Fruit fly (Drosophila melanogaster) whole organism, pupa: ENCODE results near the gene CG12715.

Experiments
- CG10348 ChIP-seq: fragments of 200-800 bp; sonication (Bioruptor generic); IDR thresholded peaks from 2 replicates; pipeline ENCODE4 v1.3.6; 2022; ENCODE audit warnings: missing biosample characterization, missing genetic modification characterization
- CG12605 ChIP-seq: fragments of 200-800 bp; sonication (Bioruptor generic); IDR thresholded peaks from 2 replicates; pipeline ENCODE4 v1.3.6; 2022; ENCODE audit warnings: missing biosample characterization, missing genetic modification characterization
- CG13204 ChIP-seq: fragments of 200-800 bp; sonication (Bioruptor generic); optimal IDR thresholded peaks from 2 replicates; lab custom pipeline; 2018; ENCODE audit warnings: missing biosample characterization, mild to moderate bottlenecking, missing genetic modification characterization, moderate library complexity
- CG14655 ChIP-seq: fragments of 200-800 bp; sonication (Bioruptor generic); optimal IDR thresholded peaks from 3 replicates; lab custom pipeline; 2017; ENCODE audit warnings: mild to moderate bottlenecking, missing biosample characterization, missing genetic modification reagents, missing genetic modification characterization
- CG15710 ChIP-seq: fragments of 200-800 bp; sonication (Bioruptor generic); optimal IDR thresholded peaks from 2 replicates; lab custom pipeline; 2018; ENCODE audit warnings: missing biosample characterization, mild to moderate bottlenecking, missing genetic modification characterization, moderate library complexity
- CG17806 ChIP-seq: fragments of 200-800 bp; sonication (Bioruptor generic); optimal IDR thresholded peaks from 2 replicates; lab custom pipeline; 2018; ENCODE audit warnings: missing biosample characterization, mild to moderate bottlenecking, missing genetic modification characterization, moderate library complexity
- CG32121 ChIP-seq: fragments of 200-800 bp; sonication (Bioruptor generic); IDR thresholded peaks from 2 replicates; pipeline ENCODE4 v1.3.6; 2022; ENCODE audit warnings: missing biosample characterization, missing genetic modification characterization
- CG34367 ChIP-seq: fragments of 200-800 bp; sonication (Bioruptor generic); optimal IDR thresholded peaks from 2 replicates; lab custom pipeline; 2018; ENCODE audit warnings: missing biosample characterization, mild to moderate bottlenecking, missing genetic modification characterization
- CG4496 ChIP-seq: fragments of 200-800 bp; sonication (Bioruptor generic); IDR thresholded peaks from 3 replicates; pipeline ENCODE4 v1.3.6; 2022; ENCODE audit warnings: missing biosample characterization, missing genetic modification characterization
- CG8159 ChIP-seq: fragments of 200-800 bp; sonication (Bioruptor generic); optimal IDR thresholded peaks from 3 replicates; lab custom pipeline; 2018; ENCODE audit warnings: missing biosample characterization, mild to moderate bottlenecking, missing genetic modification characterization, moderate library complexity
- CG8301 ChIP-seq: fragments of 200-800 bp; sonication (Bioruptor generic); optimal IDR thresholded peaks from 2 replicates; lab custom pipeline; 2018; ENCODE audit warnings: missing biosample characterization, mild to moderate bottlenecking, missing genetic modification characterization
- CG9948 ChIP-seq: fragments of 200-800 bp; sonication (Bioruptor generic); optimal IDR thresholded peaks from 2 replicates; lab custom pipeline; 2018; ENCODE audit warnings: missing biosample characterization, mild to moderate bottlenecking, missing genetic modification characterization, moderate library complexity
- D1 ChIP-seq: fragments of 200-800 bp; sonication (Bioruptor generic); optimal IDR thresholded peaks from 2 replicates; lab custom pipeline; 2018; ENCODE audit warnings: missing biosample characterization, mild to moderate bottlenecking, missing genetic modification characterization, moderate library complexity
- EcR ChIP-seq: fragments of 200-800 bp; sonication (Bioruptor generic); optimal IDR thresholded peaks from 3 replicates; lab custom pipeline; 2019; ENCODE audit warnings: missing biosample characterization, missing genetic modification characterization, mild to moderate bottlenecking, moderate library complexity, missing genetic modification reagents
- Ets98B ChIP-seq: fragments of 200-800 bp; sonication (Bioruptor generic); IDR thresholded peaks from 2 replicates; pipeline ENCODE4 v1.3.6; 2022; ENCODE audit warnings: missing biosample characterization, missing genetic modification characterization
- Pif1A ChIP-seq: fragments of 200-800 bp; sonication (Bioruptor generic); optimal IDR thresholded peaks from 3 replicates; lab custom pipeline; 2016; ENCODE audit warnings: missing biosample characterization, missing genetic modification characterization
- Pif1B ChIP-seq: fragments of 200-800 bp; sonication (Bioruptor generic); optimal IDR thresholded peaks from 3 replicates; lab custom pipeline; 2016; ENCODE audit warnings: missing biosample characterization, missing genetic modification characterization
- Snoo ChIP-seq: fragments of 200-800 bp; sonication (Bioruptor generic); optimal IDR thresholded peaks from 3 replicates; lab custom pipeline; 2017; ENCODE audit warnings: missing biosample characterization, mild to moderate bottlenecking, missing genetic modification characterization, inconsistent platforms
- fd96Ca ChIP-seq: fragments of 200-800 bp; sonication (Bioruptor generic); IDR thresholded peaks from 3 replicates; pipeline ENCODE4 v1.3.6; 2022; ENCODE audit warnings: missing biosample characterization, missing genetic modification characterization
- gl ChIP-seq: fragments of 200-800 bp; sonication (Bioruptor generic); optimal IDR thresholded peaks from 2 replicates; lab custom pipeline; 2018; ENCODE audit warnings: missing biosample characterization, mild to moderate bottlenecking, missing genetic modification characterization
- rn ChIP-seq: fragments of 200-800 bp; sonication (Bioruptor generic); IDR thresholded peaks from 2 replicates; pipeline ENCODE4 v1.3.6; 2022; ENCODE audit warnings: missing biosample characterization, missing genetic modification characterization

Gene CG12715

DNA sequence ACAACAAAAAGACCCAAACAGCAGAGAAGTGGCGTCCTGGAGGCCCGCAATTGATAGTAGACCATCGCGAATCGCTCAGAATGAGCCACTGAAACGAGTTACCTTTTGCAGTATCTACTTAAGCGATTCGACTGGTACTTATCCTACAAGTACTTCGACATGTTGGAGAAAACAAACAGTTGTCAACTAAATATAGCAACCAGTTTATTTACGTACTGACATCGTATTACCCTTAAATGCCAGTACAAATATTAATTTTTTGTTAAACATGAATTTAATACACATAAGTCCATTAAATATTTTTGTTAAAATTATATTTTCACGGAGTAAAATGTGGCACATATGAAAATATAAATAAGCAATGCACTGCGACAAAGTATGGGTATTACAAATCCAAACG, at the start of gene CG12715:
TSS of gene CG12715 (minus strand) at position 101 of the 400 bp plus-strand sequence.
- no peak for TF ChIP-seq Snoo (tag; lab: Kevin White, UChicago)
- no peak for TF ChIP-seq CG12605 (GFP tag; lab: Robert Waterston, UW)
- TF ChIP-seq Pif1A = no peak
- no peak for TF ChIP-seq CG10348 (GFP tag; lab: Robert Waterston, UW)
- no peak for TF ChIP-seq CG8159 (tag; lab: Kevin White, UChicago)
- TF ChIP-seq CG4496 (GFP tag; lab: Robert Waterston, UW) = no peak
- no peak for TF ChIP-seq CG14655
- TF ChIP-seq CG15710 (tag; lab: Kevin White, UChicago) = no peak
- no peak for TF ChIP-seq CG9948 (tag; lab: Kevin White, UChicago)
- no peak for TF ChIP-seq CG8301 (tag; lab: Kevin White, UChicago)
- TF ChIP-seq Ets98B (GFP tag; lab: Robert Waterston, UW) = no peak
- no peak for TF ChIP-seq EcR
- TF ChIP-seq CG17806 = no peak
- TF ChIP-seq CG32121 (GFP tag; lab: Robert Waterston, UW) = no peak
- TF ChIP-seq fd96Ca (GFP tag; lab: Robert Waterston, UW) = no peak
- no peak for TF ChIP-seq gl (tag; lab: Kevin White, UChicago)
- TF ChIP-seq CG34367 (tag; lab: Kevin White, UChicago) = no peak
- TF ChIP-seq D1 (tag; lab: Kevin White, UChicago) = no peak
- TF ChIP-seq Pif1B (GFP tag; lab: Kevin White, UChicago) = no peak
- TF ChIP-seq rn = no peak

DNA sequence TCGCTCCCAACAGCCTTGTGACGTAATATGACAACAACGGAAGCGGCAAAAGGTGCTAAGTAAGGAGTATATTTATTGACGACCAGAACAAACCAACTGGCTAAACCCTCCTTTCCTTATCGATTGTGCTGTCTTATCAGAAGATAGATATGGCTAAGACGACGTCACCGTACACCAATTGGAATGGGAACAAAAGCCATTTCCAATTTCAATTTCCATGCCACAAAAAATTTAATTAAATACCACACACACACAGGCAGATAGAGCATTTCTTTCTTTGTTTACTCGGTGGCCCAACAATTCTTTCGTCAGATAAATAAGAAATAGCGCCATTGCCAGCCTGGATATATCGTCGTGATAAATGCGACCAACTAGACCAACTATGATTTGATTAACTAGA, 49.4 kb upstream of the CG12715 start:
- TF ChIP-seq CG32121 (GFP tag; lab: Robert Waterston, UW) (no peak), CG34367 (tag; lab: Kevin White, UChicago) (no peak), Snoo (tag; lab: Kevin White, UChicago) (no peak), Pif1A (no peak), fd96Ca (GFP tag; lab: Robert Waterston, UW) (no peak), D1 (tag; lab: Kevin White, UChicago) (no peak), CG4496 (GFP tag; lab: Robert Waterston, UW) (no peak), CG17806 (no peak), CG8159 (tag; lab: Kevin White, UChicago) (no peak), CG8301 (tag; lab: Kevin White, UChicago) (no peak), CG15710 (tag; lab: Kevin White, UChicago) (no peak), EcR (no peak), rn (no peak), gl (tag; lab: Kevin White, UChicago) (no peak)

DNA sequence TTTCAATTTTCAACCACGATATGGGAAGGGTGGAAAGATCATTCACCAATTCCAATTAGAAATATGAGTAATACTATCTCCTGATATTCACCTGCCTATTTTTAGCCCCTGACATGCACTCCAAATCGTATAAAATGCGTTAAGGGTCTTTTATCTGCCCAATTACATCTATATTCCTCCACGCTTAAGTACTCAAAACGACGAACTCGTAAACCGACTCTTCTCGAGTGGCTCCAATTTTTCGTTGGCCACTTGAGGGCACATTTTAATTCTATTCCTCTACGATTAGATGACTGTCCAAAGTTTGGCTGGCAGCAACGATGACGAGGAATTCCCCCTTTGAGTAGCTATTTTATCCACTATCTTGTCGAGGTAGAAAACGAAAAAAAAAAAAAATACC, 46.7 kb upstream of the CG12715 start:
- no peak for TF ChIP-seq CG10348 (GFP tag; lab: Robert Waterston, UW)
- TF ChIP-seq CG12605 (GFP tag; lab: Robert Waterston, UW) = no peak
- TF ChIP-seq CG13204 (GFP tag; lab: Kevin White, UChicago) = no peak

DNA sequence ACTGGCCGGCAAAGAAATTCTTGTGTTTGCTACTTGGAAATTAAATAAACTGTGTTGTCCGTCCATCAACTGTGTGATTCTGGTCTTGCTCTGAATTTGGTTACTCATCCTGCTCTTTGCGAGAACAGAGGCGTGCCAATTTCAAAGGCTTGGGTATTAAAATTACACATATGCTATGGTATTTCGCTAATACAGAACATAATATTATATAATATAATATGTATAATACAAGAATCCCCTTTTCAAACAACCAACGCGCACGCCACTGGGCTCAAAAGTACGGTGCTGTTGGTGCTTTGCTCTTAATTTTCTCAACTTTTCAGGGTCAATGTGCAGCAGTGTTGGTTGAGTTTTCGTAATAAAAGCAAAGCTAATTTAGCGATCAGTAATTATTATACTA, 44.8 kb upstream of the CG12715 start:
- TF ChIP-seq CG10348 (GFP tag; lab: Robert Waterston, UW) = 0 out of 2 replicates have a peak, but pooled peaks have one; percentile 33
- TF ChIP-seq fd96Ca (GFP tag; lab: Robert Waterston, UW) = peak; percentile 81
- TF ChIP-seq CG14655 = no peak
- peak; percentile 76; the same call in 1 of the 2 replicates for TF ChIP-seq CG32121 (GFP tag; lab: Robert Waterston, UW)
- TF ChIP-seq CG12605 (GFP tag; lab: Robert Waterston, UW) = peak; percentile 37; the same call in 1 of the 2 replicates
- peak; percentile 52 for TF ChIP-seq CG9948 (tag; lab: Kevin White, UChicago)
- TF ChIP-seq rn = peak; percentile 38; the same call in 1 of the 2 replicates
- TF ChIP-seq CG15710 (tag; lab: Kevin White, UChicago) = peak; percentile 55
- peak; percentile 43 for TF ChIP-seq CG17806
- peak; percentile 28 for TF ChIP-seq CG8159 (tag; lab: Kevin White, UChicago)
- peak; percentile 73 for TF ChIP-seq Snoo (tag; lab: Kevin White, UChicago)
- TF ChIP-seq D1 (tag; lab: Kevin White, UChicago) = no peak
- TF ChIP-seq EcR = no peak
- peak; percentile 47 for TF ChIP-seq CG8301 (tag; lab: Kevin White, UChicago)
- peak; percentile 76 for TF ChIP-seq Ets98B (GFP tag; lab: Robert Waterston, UW)
- TF ChIP-seq CG13204 (GFP tag; lab: Kevin White, UChicago) = no peak
- peak; percentile 29 for TF ChIP-seq CG34367 (tag; lab: Kevin White, UChicago)
- TF ChIP-seq Pif1A = peak; percentile 44
- no peak for TF ChIP-seq gl (tag; lab: Kevin White, UChicago)
- TF ChIP-seq CG4496 (GFP tag; lab: Robert Waterston, UW) = peak; percentile 90
- peak; percentile 59 for TF ChIP-seq Pif1B (GFP tag; lab: Kevin White, UChicago)
- TF ChIP-seq, all 21 proteins: peak for 16

DNA sequence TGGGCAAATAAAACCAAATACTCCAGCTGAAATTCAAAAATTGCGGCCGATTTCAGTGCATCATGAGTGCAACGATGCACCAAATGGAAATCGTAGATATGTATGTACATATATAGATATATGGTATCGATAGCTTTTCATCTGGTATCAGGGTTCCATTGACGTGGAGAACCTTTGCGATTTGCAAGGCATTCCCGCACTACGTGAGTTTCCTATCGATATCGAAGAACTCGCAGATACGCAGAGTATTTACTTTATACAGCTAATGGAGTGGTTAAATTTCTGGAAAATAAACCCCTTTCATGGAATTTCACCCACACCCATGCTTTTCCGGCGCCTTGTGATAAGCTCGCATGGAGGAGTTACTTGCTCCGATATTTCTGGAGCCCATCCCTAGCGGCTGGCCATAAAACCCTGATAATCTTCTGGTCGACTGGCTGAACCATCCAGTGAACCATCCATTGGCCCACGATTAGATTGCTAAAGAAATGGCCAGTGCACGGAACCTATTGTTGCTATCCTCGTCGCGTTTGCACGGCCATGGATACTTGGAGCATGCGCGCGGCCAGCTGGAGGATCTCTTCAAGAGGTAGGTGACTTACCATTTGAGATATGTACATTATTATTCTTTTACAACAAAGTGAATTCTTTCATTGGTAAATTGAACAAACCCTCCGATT, 39.1 kb upstream of the CG12715 start, which contains the start of gene CG2200:
TSS of gene CG2200 (plus strand) at position 215 of the 680 bp plus-strand sequence.
- TF ChIP-seq CG10348 (GFP tag; lab: Robert Waterston, UW) = no peak
- TF ChIP-seq CG34367 (tag; lab: Kevin White, UChicago) = peak; percentile 30
- peak; percentile 59 for TF ChIP-seq CG15710 (tag; lab: Kevin White, UChicago)
- TF ChIP-seq Ets98B (GFP tag; lab: Robert Waterston, UW) = peak; percentile 76
- no peak for TF ChIP-seq D1 (tag; lab: Kevin White, UChicago)
- peak; percentile 42 for TF ChIP-seq CG8159 (tag; lab: Kevin White, UChicago)
- TF ChIP-seq CG32121 (GFP tag; lab: Robert Waterston, UW) = peak; percentile 74
- no peak for TF ChIP-seq EcR
- TF ChIP-seq rn = 0 out of 2 replicates have a peak, but pooled peaks have one; percentile 10
- TF ChIP-seq Snoo (tag; lab: Kevin White, UChicago) = peak; percentile 63
- TF ChIP-seq gl (tag; lab: Kevin White, UChicago) = peak; percentile 30
- TF ChIP-seq Pif1B (GFP tag; lab: Kevin White, UChicago) = peak; percentile 57
- peak; percentile 69; the same call in 2 of the 3 replicates for TF ChIP-seq CG4496 (GFP tag; lab: Robert Waterston, UW)
- TF ChIP-seq Pif1A = peak; percentile 61
- no peak for TF ChIP-seq CG14655
- peak; percentile 24 for TF ChIP-seq CG8301 (tag; lab: Kevin White, UChicago)
- TF ChIP-seq CG9948 (tag; lab: Kevin White, UChicago) = peak; percentile 23
- no peak for TF ChIP-seq CG13204 (GFP tag; lab: Kevin White, UChicago)
- peak; percentile 62 for TF ChIP-seq CG12605 (GFP tag; lab: Robert Waterston, UW)
- TF ChIP-seq fd96Ca (GFP tag; lab: Robert Waterston, UW) = peak; percentile 77; the same call in 2 of the 3 replicates
- peak; percentile 54 for TF ChIP-seq CG17806
